Worm (Caenorhabditis elegans): ENCODE measurements around the gene C02H6.1.
A peak's percentile ranks its signal among the peaks of the same experiment; 100 is the strongest.

C02H6.1 gene

DNA sequence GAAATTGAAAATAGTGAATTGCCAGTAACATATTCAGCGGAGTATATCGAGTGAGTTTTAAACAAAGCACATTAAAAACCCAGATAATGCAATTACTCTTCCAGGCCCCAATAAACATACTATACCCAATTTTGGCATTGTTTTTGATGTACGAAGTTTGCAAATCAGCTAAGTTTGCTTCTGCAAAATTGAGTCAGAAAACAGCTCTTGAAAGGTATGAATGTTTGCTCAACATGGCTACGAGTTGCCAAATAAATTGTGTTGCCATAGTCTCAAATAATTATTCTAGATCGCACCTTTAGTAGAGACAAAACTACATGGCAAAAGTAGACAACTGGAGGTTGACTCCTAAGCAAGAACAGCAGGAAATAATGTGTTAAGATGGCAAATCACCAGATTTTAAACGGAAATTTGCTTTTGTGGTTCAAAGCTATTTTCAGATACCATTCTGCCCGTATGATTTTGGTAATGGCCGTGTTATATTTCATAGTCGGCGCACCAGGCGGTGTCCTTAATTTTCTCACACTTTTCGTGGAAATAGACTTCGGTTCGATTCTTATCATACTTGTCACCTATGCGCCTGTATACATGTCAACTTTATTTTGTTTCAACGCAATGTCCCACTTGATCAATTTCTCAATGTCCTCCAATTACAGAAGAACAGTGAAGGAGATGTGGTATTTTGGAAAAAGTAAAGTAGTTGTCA is 42.9 kb upstream of the C02H6.1 start:
- no peak for TF ChIP-seq peb-1 (tag; optimal IDR thresholded peaks at IDR 0.05)
- no peak for TF ChIP-seq ztf-11 (tag; optimal IDR thresholded peaks at IDR 0.05)
- TF ChIP-seq sem-4 (tag; optimal IDR thresholded peaks at IDR 0.05): no peak
- TF ChIP-seq C34F6.9 (tag; optimal IDR thresholded peaks at IDR 0.05): no peak
- TF ChIP-seq lsy-2 (tag; optimal IDR thresholded peaks at IDR 0.05): no peak
- no peak for TF ChIP-seq nhr-10 (tag; optimal IDR thresholded peaks at IDR 0.05)
- TF ChIP-seq alr-1 (tag; optimal IDR thresholded peaks at IDR 0.05): no peak
- no peak for TF ChIP-seq lin-39 (tag; optimal IDR thresholded peaks at IDR 0.05)
- TF ChIP-seq unc-39 (tag; optimal IDR thresholded peaks at IDR 0.05): no peak
- TF ChIP-seq nhr-129 (tag; optimal IDR thresholded peaks at IDR 0.05): peak; percentile 10
- no peak for TF ChIP-seq sma-3 (GFP tag; optimal IDR thresholded peaks at IDR 0.05)
- no peak for TF ChIP-seq nhr-12 (tag; optimal IDR thresholded peaks at IDR 0.05)
- no peak for TF ChIP-seq elt-1 (tag; optimal IDR thresholded peaks at IDR 0.05)
- TF ChIP-seq unc-62 (GFP tag; optimal IDR thresholded peaks at IDR 0.05): no peak
- no peak for TF ChIP-seq mdl-1 (tag; optimal IDR thresholded peaks at IDR 0.05)
- TF ChIP-seq nhr-21 (tag; optimal IDR thresholded peaks at IDR 0.05): peak; percentile 33
- TF ChIP-seq zag-1 (tag; optimal IDR thresholded peaks at IDR 0.05): no peak
- TF ChIP-seq ztf-4 (tag; optimal IDR thresholded peaks at IDR 0.05): peak; percentile 45
- no peak for TF ChIP-seq unc-55 (GFP tag; optimal IDR thresholded peaks at IDR 0.05)
- TF ChIP-seq mab-5 (tag; optimal IDR thresholded peaks at IDR 0.05): no peak
- TF ChIP-seq ztf-1 (GFP tag; conservative IDR thresholded peaks at IDR 0.05): no peak
- TF ChIP-seq ama-1 (optimal IDR thresholded peaks at IDR 0.05): peak; percentile 82
- TF ChIP-seq fos-1 (tag; optimal IDR thresholded peaks at IDR 0.05): no peak
- no peak for TF ChIP-seq nhr-77 (tag; optimal IDR thresholded peaks at IDR 0.05)
- TF ChIP-seq nhr-25 (tag; optimal IDR thresholded peaks at IDR 0.05): no peak

DNA sequence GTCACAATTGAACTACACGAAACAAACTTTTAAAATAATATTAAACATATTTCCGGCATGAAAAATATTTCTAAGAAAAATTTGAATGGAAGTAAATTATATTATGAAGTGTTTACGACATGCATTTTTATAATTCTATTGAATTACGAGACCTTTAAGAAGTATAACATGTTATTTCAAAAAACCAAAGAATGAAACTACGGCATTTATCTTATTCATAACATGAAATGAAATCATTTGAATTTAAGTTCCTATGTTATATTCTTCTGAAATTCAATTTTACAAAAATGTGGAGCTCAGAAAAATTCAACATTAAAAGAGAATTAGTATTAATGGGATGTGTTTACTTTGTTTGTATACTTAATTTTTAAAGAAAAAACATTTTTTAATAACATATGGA is 41.3 kb upstream of the C02H6.1 start, which contains the start of gene srw-71:
TSS of gene srw-71 (minus strand) at position 101 of the 400 bp plus-strand sequence.
- TF ChIP-seq nhr-77 (tag; optimal IDR thresholded peaks at IDR 0.05): no peak
- no peak for TF ChIP-seq nhr-25 (tag; optimal IDR thresholded peaks at IDR 0.05)
- TF ChIP-seq dmd-4 (tag; optimal IDR thresholded peaks at IDR 0.05): no peak
- TF ChIP-seq alr-1 (tag; optimal IDR thresholded peaks at IDR 0.05): no peak
- no peak for TF ChIP-seq ceh-16 (tag; optimal IDR thresholded peaks at IDR 0.05)
- no peak for TF ChIP-seq snpc-4 (tag; optimal IDR thresholded peaks at IDR 0.05)
- no peak for TF ChIP-seq lin-39 (tag; optimal IDR thresholded peaks at IDR 0.05)
- no peak for TF ChIP-seq zag-1 (tag; optimal IDR thresholded peaks at IDR 0.05)
- no peak for TF ChIP-seq nhr-11 (tag; optimal IDR thresholded peaks at IDR 0.05)
- no peak for TF ChIP-seq sma-9 (GFP tag; optimal IDR thresholded peaks at IDR 0.05)
- TF ChIP-seq sma-9 (tag; optimal IDR thresholded peaks at IDR 0.05): no peak
- TF ChIP-seq lin-11 (tag; optimal IDR thresholded peaks at IDR 0.05): no peak
- no peak for TF ChIP-seq aly-2 (tag; optimal IDR thresholded peaks at IDR 0.05)

DNA sequence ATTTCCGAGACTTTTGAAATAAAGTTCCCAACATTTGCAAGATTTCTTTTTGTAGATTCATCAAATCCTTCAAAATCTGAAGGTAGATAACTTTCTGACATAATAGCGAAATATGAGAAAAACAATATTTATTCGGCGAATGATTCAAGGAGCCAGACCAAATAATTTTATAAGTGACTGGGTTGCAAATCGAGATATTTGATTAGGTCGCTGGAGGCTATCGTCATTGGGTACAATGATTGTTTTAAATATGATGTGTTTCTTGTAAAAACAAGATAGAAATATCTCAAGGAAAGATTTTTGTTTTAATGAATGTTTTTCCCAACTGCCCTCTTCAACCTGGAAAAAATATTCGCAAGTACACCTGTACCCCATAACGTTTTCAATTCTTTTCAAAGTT is 39.2 kb upstream of the C02H6.1 start, which contains the start of gene srw-69:
TSS of gene srw-69 (minus strand) at position 101 of the 400 bp plus-strand sequence.
- TF ChIP-seq aly-2 (tag; optimal IDR thresholded peaks at IDR 0.05) (no peak), dmd-4 (tag; optimal IDR thresholded peaks at IDR 0.05) (no peak), gmeb-1 (tag; optimal IDR thresholded peaks at IDR 0.05) (no peak), C34F6.9 (tag; optimal IDR thresholded peaks at IDR 0.05) (no peak), Y55F3AM.14 (GFP tag; optimal IDR thresholded peaks at IDR 0.05) (no peak), nhr-25 (tag; optimal IDR thresholded peaks at IDR 0.05) (no peak), nhr-77 (tag; optimal IDR thresholded peaks at IDR 0.05) (no peak), egl-27 (tag; optimal IDR thresholded peaks at IDR 0.05) (no peak), lsy-2 (tag; optimal IDR thresholded peaks at IDR 0.05) (no peak), unc-39 (tag; optimal IDR thresholded peaks at IDR 0.05) (no peak), elt-3 (tag; optimal IDR thresholded peaks at IDR 0.05) (no peak), peb-1 (tag; optimal IDR thresholded peaks at IDR 0.05) (no peak), nhr-129 (tag; optimal IDR thresholded peaks at IDR 0.05) (no peak), unc-62 (GFP tag; optimal IDR thresholded peaks at IDR 0.05) (no peak)

DNA sequence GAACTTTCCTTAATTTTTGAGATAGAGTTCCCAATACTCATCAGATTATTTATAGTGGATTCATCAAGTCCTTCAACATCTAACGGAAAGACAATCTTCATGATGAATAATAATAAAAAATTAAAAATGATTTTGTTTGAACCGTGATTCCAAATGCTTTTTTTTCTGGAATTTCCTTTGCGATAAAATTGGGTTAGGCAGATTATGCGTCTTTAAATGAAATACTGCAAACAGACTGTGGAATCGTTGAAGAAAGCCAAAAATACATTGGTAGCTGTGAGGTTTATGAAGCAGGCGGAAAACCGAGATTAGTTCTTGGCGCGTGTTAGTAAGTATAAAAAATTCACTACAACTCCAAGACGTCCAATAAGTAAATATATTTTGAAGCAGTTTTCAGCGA is 36.9 kb upstream of the C02H6.1 start, which contains the start of gene srw-68:
TSS of gene srw-68 (minus strand) at position 101 of the 400 bp plus-strand sequence.
- TF ChIP-seq ZK546.5 (tag; optimal IDR thresholded peaks at IDR 0.05) (no peak), sma-3 (GFP tag; optimal IDR thresholded peaks at IDR 0.05) (no peak), gmeb-1 (tag; optimal IDR thresholded peaks at IDR 0.05) (no peak), C34F6.9 (tag; optimal IDR thresholded peaks at IDR 0.05) (no peak), lin-39 (tag; optimal IDR thresholded peaks at IDR 0.05) (no peak), nhr-21 (tag; optimal IDR thresholded peaks at IDR 0.05) (no peak), mbf-1 (tag; optimal IDR thresholded peaks at IDR 0.05) (no peak), ceh-16 (tag; optimal IDR thresholded peaks at IDR 0.05) (no peak), aly-2 (tag; optimal IDR thresholded peaks at IDR 0.05) (no peak), nhr-11 (tag; optimal IDR thresholded peaks at IDR 0.05) (no peak), fos-1 (tag; optimal IDR thresholded peaks at IDR 0.05) (no peak), nhr-6 (tag; optimal IDR thresholded peaks at IDR 0.05) (no peak), ztf-11 (tag; optimal IDR thresholded peaks at IDR 0.05) (no peak), nhr-12 (tag; optimal IDR thresholded peaks at IDR 0.05) (no peak), unc-39 (tag; optimal IDR thresholded peaks at IDR 0.05) (no peak), nhr-25 (tag; optimal IDR thresholded peaks at IDR 0.05) (no peak), F13H6.1 (tag; optimal IDR thresholded peaks at IDR 0.05) (no peak), sem-4 (tag; optimal IDR thresholded peaks at IDR 0.05) (no peak)

All from whole organism, L2 larva.